Worm (Caenorhabditis elegans) whole organism, L1 larva: Measurements from ENCODE around the gene T24C4.3.

Experiments used
- C04F5.9 ChIP-seq: sonication (generic microtip); optimal IDR thresholded peaks from 2 replicates; lab custom pipeline; 2016; ENCODE audit warnings: missing genetic modification characterization, missing compliant biosample characterization
- C34B4.2 ChIP-seq: sonication (generic microtip); optimal IDR thresholded peaks from 2 replicates; lab custom pipeline; 2017; ENCODE audit warnings: mild to moderate bottlenecking, missing genetic modification characterization, missing compliant biosample characterization
- Y116A8C.19 ChIP-seq: sonication (generic microtip); optimal IDR thresholded peaks from 2 replicates; lab custom pipeline; 2016; ENCODE audit warnings: missing compliant biosample characterization, missing genetic modification characterization, borderline replicate concordance
- alr-1 ChIP-seq: fragments of 200-800 bp; sonication (Bioruptor generic); optimal IDR thresholded peaks from 2 replicates; lab custom pipeline; 2018; ENCODE audit warnings: borderline replicate concordance, mild to moderate bottlenecking, missing genetic modification characterization, missing compliant biosample characterization
- ama-1 ChIP-seq: fragments of 150-350 bp; optimal IDR thresholded peaks from 2 replicates; lab custom pipeline; 2014
- blmp-1 ChIP-seq: fragments of 150-350 bp; optimal IDR thresholded peaks from 2 replicates; lab custom pipeline; 2014; ENCODE audit warnings: missing biosample characterization, missing genetic modification characterization
- ceh-90 ChIP-seq: sonication (generic microtip); optimal IDR thresholded peaks from 2 replicates; lab custom pipeline; 2016; ENCODE audit warnings: missing genetic modification characterization, missing compliant biosample characterization
- dpl-1 ChIP-seq, 3 experiments: fragments of 150-350 bp in 2 of 3; sonication (generic microtip) in 1 of 3; optimal IDR thresholded peaks; 2 replicates each; lab custom pipeline; 2014 to 2017; ENCODE audit warnings: missing biosample characterization in 3 of 3, missing genetic modification characterization in 3 of 3, missing genetic modification reagents in 3 of 3
- dsc-1 ChIP-seq: sonication (generic microtip); optimal IDR thresholded peaks from 2 replicates; lab custom pipeline; 2016; ENCODE audit warnings: mild to moderate bottlenecking, missing genetic modification characterization, missing compliant biosample characterization
- efl-1 ChIP-seq, 4 experiments: fragments of 150-350 bp; optimal IDR thresholded peaks in 3 of 4; peaks in 1 of 4; 1 replicate in 1 of 4; 2 replicates in 3 of 4; lab custom pipeline; 2014; ENCODE audit warnings: missing biosample characterization in 2 of 4, missing genetic modification characterization in 2 of 4, missing genetic modification reagents in 2 of 4
- elt-3 ChIP-seq, 6 experiments: fragments of 150-350 bp in 1 of 6; sonication (generic microtip); optimal IDR thresholded peaks; 2 replicates each; lab custom pipeline; 2017 to 2018; ENCODE audit warnings: missing biosample characterization in 6 of 6, missing genetic modification characterization in 6 of 6, inconsistent platforms in 1 of 6
- ets-5 ChIP-seq: fragments of 200-800 bp; sonication (Bioruptor generic); IDR thresholded peaks from 2 replicates; pipeline ENCODE4 v1.3.6; 2022; ENCODE audit warnings: missing genetic modification characterization, missing compliant biosample characterization
- fkh-10 ChIP-seq: sonication (generic microtip); optimal IDR thresholded peaks from 2 replicates; lab custom pipeline; 2017; ENCODE audit warnings: missing biosample characterization, missing genetic modification reagents, missing genetic modification characterization
- fos-1 ChIP-seq: fragments of 150-350 bp; optimal IDR thresholded peaks from 2 replicates; lab custom pipeline; 2014; ENCODE audit warnings: missing biosample characterization, missing genetic modification characterization
- hlh-17 ChIP-seq: fragments of 200-800 bp; sonication (Bioruptor generic); optimal IDR thresholded peaks from 2 replicates; lab custom pipeline; 2018; ENCODE audit warnings: missing genetic modification characterization, mild to moderate bottlenecking, missing compliant biosample characterization, moderate library complexity, borderline replicate concordance
- hlh-4 ChIP-seq: sonication (generic microtip); optimal IDR thresholded peaks from 2 replicates; lab custom pipeline; 2016; ENCODE audit warnings: mild to moderate bottlenecking, missing genetic modification characterization, missing compliant biosample characterization
- irx-1 ChIP-seq: sonication (generic microtip); optimal IDR thresholded peaks from 2 replicates; lab custom pipeline; 2016; ENCODE audit warnings: missing genetic modification characterization, missing compliant biosample characterization
- lin-35 ChIP-seq, 2 experiments: fragments of 150-350 bp; optimal IDR thresholded peaks; 2 replicates each; lab custom pipeline; 2014; ENCODE audit warnings: missing biosample characterization in 2 of 2, missing genetic modification characterization in 2 of 2, missing genetic modification reagents in 2 of 2
- lin-39 ChIP-seq: fragments of 150-350 bp; optimal IDR thresholded peaks from 2 replicates; lab custom pipeline; 2014; ENCODE audit warnings: missing biosample characterization, missing genetic modification reagents, missing genetic modification characterization
- mab-9 ChIP-seq: fragments of 200-800 bp; sonication (Bioruptor generic); IDR thresholded peaks from 2 replicates; pipeline ENCODE4 v1.3.6; 2022; ENCODE audit warnings: missing genetic modification reagents, missing genetic modification characterization, missing compliant biosample characterization
- nhr-20 ChIP-seq: sonication (generic microtip); optimal IDR thresholded peaks from 2 replicates; lab custom pipeline; 2016; ENCODE audit warnings: mild to moderate bottlenecking, missing genetic modification characterization, missing compliant biosample characterization
- nhr-237 ChIP-seq: fragments of 150-350 bp; optimal IDR thresholded peaks from 2 replicates; lab custom pipeline; 2014; ENCODE audit warnings: missing biosample characterization, missing genetic modification characterization
- nhr-28 ChIP-seq: fragments of 150-350 bp; optimal IDR thresholded peaks from 2 replicates; lab custom pipeline; 2014; ENCODE audit warnings: missing biosample characterization, missing genetic modification characterization
- nhr-71 ChIP-seq: sonication (generic microtip); optimal IDR thresholded peaks from 2 replicates; lab custom pipeline; 2016; ENCODE audit warnings: mild to moderate bottlenecking, missing genetic modification characterization, moderate library complexity, missing compliant biosample characterization
- nhr-76 ChIP-seq: sonication (generic microtip); optimal IDR thresholded peaks from 2 replicates; lab custom pipeline; 2017; ENCODE audit warnings: missing biosample characterization, missing genetic modification characterization
- nhr-84 ChIP-seq: sonication (generic microtip); optimal IDR thresholded peaks from 2 replicates; lab custom pipeline; 2017; ENCODE audit warnings: missing biosample characterization, missing genetic modification characterization
- nhr-85 ChIP-seq: sonication (generic microtip); peaks from one replicate; lab custom pipeline; 2016; ENCODE audit warnings: missing genetic modification characterization, inconsistent platforms, missing compliant biosample characterization
- nhr-90 ChIP-seq: sonication (generic microtip); optimal IDR thresholded peaks from 2 replicates; lab custom pipeline; 2016; ENCODE audit warnings: mild to moderate bottlenecking, missing genetic modification characterization, missing compliant biosample characterization; ENCODE audit not compliant: poor library complexity
- pag-3 ChIP-seq: sonication (generic microtip); optimal IDR thresholded peaks from 2 replicates; lab custom pipeline; 2017; ENCODE audit warnings: missing genetic modification characterization, mild to moderate bottlenecking, missing compliant biosample characterization, antibody characterized with exemption, borderline replicate concordance; ENCODE audit not compliant: insufficient read depth
- pqm-1 ChIP-seq: sonication (generic microtip); optimal IDR thresholded peaks from 3 replicates; lab custom pipeline; 2017; ENCODE audit warnings: missing biosample characterization, missing genetic modification characterization
- skn-1 ChIP-seq: fragments of 150-350 bp; optimal IDR thresholded peaks from 2 replicates; lab custom pipeline; 2014; ENCODE audit warnings: missing biosample characterization, missing genetic modification characterization
- snpc-4 ChIP-seq: fragments of 150-350 bp; optimal IDR thresholded peaks from 2 replicates; lab custom pipeline; 2014; ENCODE audit warnings: missing biosample characterization, missing genetic modification characterization
- snu-23 ChIP-seq: sonication (generic microtip); optimal IDR thresholded peaks from 2 replicates; lab custom pipeline; 2016; ENCODE audit warnings: missing genetic modification characterization, missing compliant biosample characterization
- sox-4 ChIP-seq: sonication (generic microtip); optimal IDR thresholded peaks from 2 replicates; lab custom pipeline; 2016; ENCODE audit warnings: missing genetic modification characterization, missing compliant biosample characterization
- sptf-1 ChIP-seq: fragments of 150-350 bp; optimal IDR thresholded peaks from 2 replicates; lab custom pipeline; 2014; ENCODE audit warnings: missing biosample characterization, missing genetic modification characterization
- sup-37 ChIP-seq: fragments of 200-800 bp; sonication (Bioruptor generic); optimal IDR thresholded peaks from 2 replicates; lab custom pipeline; 2018; ENCODE audit warnings: mild to moderate bottlenecking, missing genetic modification characterization, missing compliant biosample characterization
- unc-98 ChIP-seq: fragments of 200-800 bp; sonication (Bioruptor generic); IDR thresholded peaks from 2 replicates; pipeline ENCODE4 v1.3.6; 2022; ENCODE audit warnings: missing genetic modification characterization, missing compliant biosample characterization
- ztf-11 ChIP-seq, 2 experiments: sonication (generic microtip); optimal IDR thresholded peaks; 2 replicates each; lab custom pipeline; 2016 to 2017; ENCODE audit warnings: missing genetic modification characterization in 2 of 2, missing biosample characterization in 1 of 2, missing compliant biosample characterization in 1 of 2
- ztf-4 ChIP-seq: fragments of 150-350 bp; optimal IDR thresholded peaks from 2 replicates; lab custom pipeline; 2014; ENCODE audit warnings: missing biosample characterization, missing genetic modification characterization

Gene T24C4.3

ce11 chrIII:868866-869265 is 3.4 kb downstream of the T24C4.3 start:
- TF ChIP-seq unc-98 (GFP tag; lab: Robert Waterston, UW) (no peak), sox-4 (tag; lab: Kevin White, UChicago) (no peak), pag-3 (tag; lab: Kevin White, UChicago) (no peak), fkh-10 (GFP tag; lab: Kevin White, UChicago) (no peak), ztf-11 (tag; optimal IDR thresholded peaks at IDR 0.05; lab: Kevin White, UChicago) (peak in 1 of 2 experiments; percentile 45), nhr-84 (tag; lab: Kevin White, UChicago) (no peak), ama-1 (lab: Kevin White, UChicago) (no peak), nhr-90 (tag; lab: Kevin White, UChicago) (no peak)

ce11 chrIII:861819-862356 is 10.4 kb downstream of the T24C4.3 start, which contains the start of gene arx-4:
TSS of gene arx-4 (plus strand) at chrIII:862306.
- TF ChIP-seq fos-1 (peak; percentile 10), ceh-90 (tag; lab: Kevin White, UChicago) (no peak), irx-1 (tag; lab: Kevin White, UChicago) (peak; percentile 8), nhr-85 (tag; lab: Kevin White, UChicago) (no peak), dpl-1 (GFP tag; optimal IDR thresholded peaks at IDR 0.05; lab: Kevin White, UChicago) (peak in 1 of 3 experiments; percentile 26), sup-37 (GFP tag; lab: Kevin White, UChicago) (no peak), blmp-1 (tag; lab: Kevin White, UChicago) (peak; percentile 66), nhr-71 (tag; lab: Kevin White, UChicago) (peak; percentile 11), lin-35 (GFP tag; optimal IDR thresholded peaks at IDR 0.05; lab: Kevin White, UChicago) (peak in 1 of 2 experiments; percentile 26), skn-1 (tag; lab: Kevin White, UChicago) (peak; percentile 41), efl-1 (optimal IDR thresholded peaks at IDR 0.05; lab: Kevin White, UChicago) (no peak), efl-1 (GFP tag; optimal IDR thresholded peaks at IDR 0.05 in 1 of 2; lab: Kevin White, UChicago) (peak; percentile 16 to 84), nhr-20 (peak; percentile 13)

ce11 chrIII:859898-860297 is 12.4 kb downstream of the T24C4.3 start, which contains the start of gene exos-4.2:
TSS of gene exos-4.2 (plus strand) at chrIII:860198.
- no peak for TF ChIP-seq pqm-1 (tag; lab: Kevin White, UChicago)
- TF ChIP-seq nhr-76: no peak
- no peak for TF ChIP-seq elt-3 (tag; optimal IDR thresholded peaks at IDR 0.05; lab: Kevin White, UChicago)
- no peak for TF ChIP-seq C04F5.9 (tag; lab: Kevin White, UChicago)
- no peak for TF ChIP-seq ama-1 (lab: Kevin White, UChicago)
- TF ChIP-seq sptf-1 (tag; lab: Kevin White, UChicago): no peak
- no peak for TF ChIP-seq sox-4 (tag; lab: Kevin White, UChicago)
- no peak for TF ChIP-seq irx-1 (tag; lab: Kevin White, UChicago)
- TF ChIP-seq ztf-4 (tag; lab: Kevin White, UChicago): no peak

ce11 chrIII:856908-857307 is 15.4 kb downstream of the T24C4.3 start:
- no peak for TF ChIP-seq ama-1 (lab: Kevin White, UChicago)
- TF ChIP-seq efl-1 (optimal IDR thresholded peaks at IDR 0.05; lab: Kevin White, UChicago): no peak
- no peak for TF ChIP-seq efl-1 (GFP tag; optimal IDR thresholded peaks at IDR 0.05 in 1 of 2; lab: Kevin White, UChicago)
- no peak for TF ChIP-seq fos-1
- no peak for TF ChIP-seq nhr-237 (tag; lab: Kevin White, UChicago)
- TF ChIP-seq ets-5 (GFP tag; lab: Robert Waterston, UW): no peak
- TF ChIP-seq Y116A8C.19 (tag; lab: Kevin White, UChicago): no peak
- no peak for TF ChIP-seq lin-39 (tag; lab: Kevin White, UChicago)
- no peak for TF ChIP-seq ztf-4 (tag; lab: Kevin White, UChicago)
- no peak for TF ChIP-seq dsc-1
- no peak for TF ChIP-seq fkh-10 (GFP tag; lab: Kevin White, UChicago)
- TF ChIP-seq snpc-4 (tag; lab: Kevin White, UChicago): no peak
- no peak for TF ChIP-seq mab-9
- TF ChIP-seq hlh-4 (tag; lab: Kevin White, UChicago): no peak
- TF ChIP-seq pag-3 (tag; lab: Kevin White, UChicago): no peak
- no peak for TF ChIP-seq hlh-17
- no peak for TF ChIP-seq snu-23 (GFP tag; lab: Kevin White, UChicago)
- TF ChIP-seq C34B4.2: no peak
- TF ChIP-seq alr-1 (tag; lab: Kevin White, UChicago): no peak
- no peak for TF ChIP-seq nhr-28 (tag; lab: Kevin White, UChicago)
